Worm (Caenorhabditis elegans): ENCODE measurements around the gene dim-1.

- TF ChIP-seq sea-2 (GFP tag; IDR thresholded peaks at IDR 0.05) (no peak), Y79H2A.3 (GFP tag; conservative IDR thresholded peaks at IDR 0.05) (no peak), atf-7 (tag; optimal IDR thresholded peaks at IDR 0.05) (no peak), dpl-1 (GFP tag; optimal IDR thresholded peaks at IDR 0.05) (no peak), D2030.7 (GFP tag; IDR thresholded peaks at IDR 0.05) (no peak), F10E7.11 (tag; optimal IDR thresholded peaks at IDR 0.05) (no peak), nfya-1 (tag; optimal IDR thresholded peaks at IDR 0.05; ENCODE audit: borderline replicate concordance, insufficient read depth) (no peak), unc-130 (GFP tag; optimal IDR thresholded peaks at IDR 0.05) (no peak), ztf-22 (GFP tag; optimal IDR thresholded peaks at IDR 0.05) (no peak)
Observed at ce11 chrX:8018441-8018840, 39.6 kb downstream of the dim-1 start.
